Worm (Caenorhabditis elegans) whole organism, L4 larva: Measurements from ENCODE around the gene lpr-2.

Experiments used
- aly-2 ChIP-seq: sonication (generic microtip); optimal IDR thresholded peaks from 2 replicates; lab custom pipeline; 2018; ENCODE audit warnings: missing biosample characterization, missing genetic modification characterization
- ama-1 ChIP-seq: fragments of 150-350 bp; optimal IDR thresholded peaks from 2 replicates; lab custom pipeline; 2014; ENCODE audit warnings: inconsistent platforms, mixed read lengths
- attf-4 ChIP-seq: sonication (generic microtip); optimal IDR thresholded peaks from 3 replicates; lab custom pipeline; 2017; ENCODE audit warnings: missing biosample characterization, missing genetic modification characterization
- ces-1 ChIP-seq: fragments of 150-350 bp; sonication (generic microtip); optimal IDR thresholded peaks from 4 replicates; lab custom pipeline; 2014; ENCODE audit warnings: missing biosample characterization, missing genetic modification reagents, missing genetic modification characterization
- egl-27 ChIP-seq: sonication (generic microtip); optimal IDR thresholded peaks from 3 replicates; lab custom pipeline; 2017; ENCODE audit warnings: missing biosample characterization, missing genetic modification reagents, missing genetic modification characterization
- hif-1 ChIP-seq, 2 experiments: sonication (generic microtip); optimal IDR thresholded peaks; 2 replicates each; lab custom pipeline; 2016 to 2017; ENCODE audit warnings: missing compliant biosample characterization in 2 of 2, missing genetic modification characterization in 2 of 2, missing genetic modification reagents in 2 of 2, missing genotype in 2 of 2, mild to moderate bottlenecking in 1 of 2
- nhr-76 ChIP-seq: fragments of 150-350 bp; optimal IDR thresholded peaks from 2 replicates; lab custom pipeline; 2014; ENCODE audit warnings: missing biosample characterization, missing genetic modification characterization
- pqm-1 ChIP-seq: sonication (generic microtip); optimal IDR thresholded peaks from 2 replicates; lab custom pipeline; 2017; ENCODE audit warnings: missing biosample characterization, missing genetic modification characterization

DNA sequence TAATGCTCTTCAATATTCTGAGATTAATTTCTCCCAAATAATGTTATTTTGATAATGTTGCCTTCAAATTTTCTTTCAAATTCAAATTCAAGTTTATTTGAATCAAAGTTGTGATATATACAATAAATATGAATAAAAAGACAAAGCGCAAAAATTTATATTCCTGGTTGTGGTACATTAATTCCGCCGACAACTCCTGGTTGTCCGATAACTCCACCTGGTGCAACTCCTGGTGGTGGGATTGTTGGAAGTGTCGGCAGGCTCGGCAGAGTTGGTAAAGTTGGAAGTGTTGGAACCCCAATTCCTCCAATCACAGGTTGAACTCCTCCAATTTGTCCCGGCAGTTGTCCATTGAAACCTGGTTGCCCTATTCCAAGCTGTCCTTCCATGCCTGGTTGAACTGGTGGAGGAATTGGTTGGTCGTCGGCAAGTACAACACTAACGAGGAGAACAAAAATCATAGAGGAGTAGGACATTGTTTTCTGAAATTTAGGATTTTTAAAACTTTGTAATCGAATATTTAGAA lies 40.9 kb upstream of the lpr-2 start, which contains the start of gene K01A6.7:
- no peak for TF ChIP-seq egl-27 (tag; lab: Kevin White, UChicago)
- no peak for TF ChIP-seq nhr-76 (tag; lab: Kevin White, UChicago)
- no peak for TF ChIP-seq attf-4
- TF ChIP-seq hif-1 (tag; optimal IDR thresholded peaks at IDR 0.05; lab: Kevin White, UChicago): no peak
- TF ChIP-seq ces-1 (GFP tag; lab: Kevin White, UChicago): no peak
- no peak for TF ChIP-seq aly-2
- no peak for TF ChIP-seq ama-1 (lab: Kevin White, UChicago)
- no peak for TF ChIP-seq pqm-1
